Worm (Caenorhabditis elegans) whole organism, late embryonic: Measurements from ENCODE around the gene egl-38.

Experiments
- ceh-45 ChIP-seq: fragments of 200-800 bp; sonication (Bioruptor generic); IDR thresholded peaks from 2 replicates; pipeline ENCODE4 v1.3.6; 2022; ENCODE audit warnings: missing genetic modification reagents, missing genetic modification characterization, missing compliant biosample characterization
- gmeb-2 ChIP-seq: sonication (generic microtip); optimal IDR thresholded peaks from 2 replicates; lab custom pipeline; 2016; ENCODE audit warnings: missing genetic modification characterization, inconsistent platforms, missing compliant biosample characterization
- hlh-6 ChIP-seq: sonication (generic microtip); optimal IDR thresholded peaks from 2 replicates; lab custom pipeline; 2016; ENCODE audit warnings: missing genotype, missing genetic modification characterization, missing compliant biosample characterization
- sox-4 ChIP-seq: sonication (generic microtip); optimal IDR thresholded peaks from 2 replicates; lab custom pipeline; 2017; ENCODE audit warnings: mild to moderate bottlenecking, missing genetic modification characterization, inconsistent platforms, missing compliant biosample characterization
- syd-9 ChIP-seq: sonication (generic microtip); optimal IDR thresholded peaks from 2 replicates; lab custom pipeline; 2016; ENCODE audit warnings: mild to moderate bottlenecking, missing genetic modification characterization, moderate library complexity, missing compliant biosample characterization

- TF ChIP-seq hlh-6 (tag; lab: Kevin White, UChicago) (no peak), sox-4 (tag; lab: Kevin White, UChicago) (no peak), syd-9 (tag; lab: Kevin White, UChicago) (no peak), gmeb-2 (tag; lab: Kevin White, UChicago) (no peak), ceh-45 (GFP tag; lab: Robert Waterston, UW) (no peak)
Observed at ce11 chrIV:10155475-10155874, 45.2 kb upstream of the egl-38 start, which contains the start of gene ttr-54.
